Fruit fly (Drosophila melanogaster) whole organism, embryonic: Measurements from ENCODE around the gene dpp.
A peak's percentile ranks its signal among the peaks of the same experiment; 100 is the strongest.

Source experiments
- BEAF-32 ChIP-seq: fragments of 200-800 bp; sonication (Bioruptor generic); optimal IDR thresholded peaks from 3 replicates; lab custom pipeline; 2017; ENCODE audit warnings: missing biosample characterization, missing genetic modification characterization, mild to moderate bottlenecking, moderate library complexity, missing genetic modification reagents
- CG10209 ChIP-seq: fragments of 200-800 bp; sonication (Bioruptor generic); optimal IDR thresholded peaks from 3 replicates; lab custom pipeline; 2017; ENCODE audit warnings: missing biosample characterization, mild to moderate bottlenecking, missing genetic modification characterization, missing genetic modification reagents
- CG10543 ChIP-seq: fragments of 200-800 bp; sonication (Bioruptor generic); optimal IDR thresholded peaks from 3 replicates; lab custom pipeline; 2017; ENCODE audit warnings: missing biosample characterization, mild to moderate bottlenecking, missing genetic modification characterization, moderate library complexity
- CG15514 ChIP-seq: fragments of 200-800 bp; sonication (Bioruptor generic); optimal IDR thresholded peaks from 3 replicates; lab custom pipeline; 2017; ENCODE audit warnings: missing biosample characterization, missing genetic modification characterization, mild to moderate bottlenecking, moderate library complexity, missing genetic modification reagents
- CG2678 ChIP-seq: fragments of 200-800 bp; sonication (Bioruptor generic); optimal IDR thresholded peaks from 3 replicates; lab custom pipeline; 2019; ENCODE audit warnings: missing biosample characterization, mild to moderate bottlenecking, missing genetic modification characterization, moderate library complexity
- CG31388 ChIP-seq: fragments of 200-800 bp; sonication (Bioruptor generic); optimal IDR thresholded peaks from 2 replicates; lab custom pipeline; 2016; ENCODE audit warnings: missing biosample characterization, missing genetic modification characterization
- CG34376 ChIP-seq: fragments of 200-800 bp; sonication (Bioruptor generic); optimal IDR thresholded peaks from 2 replicates; lab custom pipeline; 2018; ENCODE audit warnings: missing biosample characterization, mild to moderate bottlenecking, missing genetic modification characterization
- CG4282 ChIP-seq: fragments of 200-800 bp; sonication (Bioruptor generic); optimal IDR thresholded peaks from 2 replicates; lab custom pipeline; 2016; ENCODE audit warnings: missing biosample characterization, missing genetic modification characterization
- CG4360 ChIP-seq: fragments of 200-800 bp; sonication (Bioruptor generic); IDR thresholded peaks from 2 replicates; pipeline ENCODE4 v1.3.6; 2022; ENCODE audit warnings: missing biosample characterization, missing genetic modification characterization
- CG6654 ChIP-seq: fragments of 200-800 bp; sonication (Bioruptor generic); optimal IDR thresholded peaks from 2 replicates; lab custom pipeline; 2017; ENCODE audit warnings: missing biosample characterization, mild to moderate bottlenecking, missing genetic modification characterization
- CG6791 ChIP-seq: fragments of 200-800 bp; sonication (Bioruptor generic); IDR thresholded peaks from 3 replicates; pipeline ENCODE4 v1.3.6; 2022; ENCODE audit warnings: missing biosample characterization, missing genetic modification characterization; ENCODE audit not compliant: partially characterized antibody
- CG6813 ChIP-seq: fragments of 200-800 bp; sonication (Bioruptor generic); optimal IDR thresholded peaks from 2 replicates; lab custom pipeline; 2017; ENCODE audit warnings: missing biosample characterization, missing genetic modification characterization, mild to moderate bottlenecking, moderate library complexity, missing genetic modification reagents
- CG7786 ChIP-seq: fragments of 200-800 bp; sonication (Bioruptor generic); optimal IDR thresholded peaks from 2 replicates; lab custom pipeline; 2016; ENCODE audit warnings: missing biosample characterization, missing genetic modification characterization
- CG8290 ChIP-seq, 3 experiments: fragments of 200-800 bp; sonication (Bioruptor generic); optimal IDR thresholded peaks; 2 replicates each; lab custom pipeline; 2016 to 2019; ENCODE audit warnings: missing biosample characterization in 3 of 3, missing genetic modification characterization in 3 of 3, mild to moderate bottlenecking in 2 of 3, moderate library complexity in 1 of 3
- CG8924 ChIP-seq: fragments of 200-800 bp; optimal IDR thresholded peaks from 3 replicates; lab custom pipeline; 2019; ENCODE audit warnings: missing biosample characterization, mild to moderate bottlenecking, missing genetic modification characterization, moderate library complexity
- Camta ChIP-seq: fragments of 200-800 bp; sonication (Bioruptor generic); optimal IDR thresholded peaks from 2 replicates; lab custom pipeline; 2016; ENCODE audit warnings: missing biosample characterization, missing genetic modification characterization
- D ChIP-seq, 2 experiments: fragments of 200-800 bp in 1 of 2; fragments of >200 bp in 1 of 2; sonication (Bioruptor generic) in 1 of 2; optimal IDR thresholded peaks; 2 replicates in 1 of 2; 3 replicates in 1 of 2; lab custom pipeline; 2017; ENCODE audit warnings: mild to moderate bottlenecking in 1 of 2, missing biosample characterization in 1 of 2, missing genetic modification characterization in 1 of 2, missing genetic modification reagents in 1 of 2
- E2f2 ChIP-seq: fragments of 200-800 bp; sonication (Bioruptor generic); IDR thresholded peaks from 2 replicates; pipeline ENCODE4 v1.3.6; 2022; ENCODE audit warnings: missing biosample characterization, missing genetic modification characterization
- ERR ChIP-seq: fragments of 200-800 bp; sonication (Bioruptor generic); optimal IDR thresholded peaks from 2 replicates; lab custom pipeline; 2016; ENCODE audit warnings: missing biosample characterization, missing genetic modification characterization
- HHEX ChIP-seq: fragments of 200-800 bp; sonication (Bioruptor generic); optimal IDR thresholded peaks from 3 replicates; lab custom pipeline; 2017; ENCODE audit warnings: missing biosample characterization, mild to moderate bottlenecking, missing genetic modification characterization, missing genetic modification reagents
- Hmx ChIP-seq: fragments of 200-800 bp; sonication (Bioruptor generic); optimal IDR thresholded peaks from 2 replicates; lab custom pipeline; 2016; ENCODE audit warnings: missing biosample characterization, missing genetic modification characterization
- Nf-YB ChIP-seq: fragments of 200-800 bp; sonication (Bioruptor generic); optimal IDR thresholded peaks from 3 replicates; lab custom pipeline; 2019; ENCODE audit warnings: missing biosample characterization, mild to moderate bottlenecking, missing genetic modification characterization, moderate library complexity
- Nf-YC ChIP-seq: fragments of 200-800 bp; optimal IDR thresholded peaks from 3 replicates; lab custom pipeline; 2019; ENCODE audit warnings: missing biosample characterization, mild to moderate bottlenecking, missing genetic modification characterization, moderate library complexity
- Opbp ChIP-seq: fragments of 200-800 bp; sonication (Bioruptor generic); IDR thresholded peaks from 3 replicates; pipeline ENCODE4 v1.3.6; 2022; ENCODE audit warnings: missing biosample characterization, missing genetic modification characterization; ENCODE audit not compliant: partially characterized antibody
- Scr ChIP-seq: fragments of 200-800 bp; sonication (Bioruptor generic); IDR thresholded peaks from 2 replicates; pipeline ENCODE4 v1.3.6; 2022; ENCODE audit warnings: missing biosample characterization, missing genetic modification characterization; ENCODE audit not compliant: partially characterized antibody
- Trl ChIP-seq, 3 experiments: fragments of >200 bp in 2 of 3; fragments of 200-800 bp in 1 of 3; sonication (Bioruptor generic) in 1 of 3; optimal IDR thresholded peaks; 2 replicates in 1 of 3; 3 replicates in 2 of 3; lab custom pipeline; 2016 to 2017; ENCODE audit warnings: missing biosample characterization in 1 of 3, missing genetic modification characterization in 1 of 3
- abd-A ChIP-seq: fragments of 200-800 bp; sonication (Bioruptor generic); optimal IDR thresholded peaks from 3 replicates; lab custom pipeline; 2019; ENCODE audit warnings: missing biosample characterization, mild to moderate bottlenecking, missing genetic modification characterization, moderate library complexity
- cg ChIP-seq: fragments of 200-800 bp; sonication (Bioruptor generic); optimal IDR thresholded peaks from 3 replicates; lab custom pipeline; 2019; ENCODE audit warnings: missing biosample characterization, mild to moderate bottlenecking, missing genetic modification characterization, moderate library complexity
- chn ChIP-seq: fragments of 200-800 bp; sonication (Bioruptor generic); optimal IDR thresholded peaks from 2 replicates; lab custom pipeline; 2016; ENCODE audit warnings: missing biosample characterization, missing genetic modification characterization
- en ChIP-seq: fragments of 200-800 bp; sonication (Bioruptor generic); optimal IDR thresholded peaks from 2 replicates; lab custom pipeline; 2016; ENCODE audit warnings: missing biosample characterization, missing genetic modification characterization
- gem ChIP-seq: fragments of 200-800 bp; sonication (Bioruptor generic); optimal IDR thresholded peaks from 2 replicates; lab custom pipeline; 2019; ENCODE audit warnings: missing biosample characterization, mild to moderate bottlenecking, missing genetic modification characterization, moderate library complexity
- grn ChIP-seq: fragments of 200-800 bp; sonication (Bioruptor generic); optimal IDR thresholded peaks from 3 replicates; lab custom pipeline; 2017; ENCODE audit warnings: missing biosample characterization, missing genetic modification characterization
- her ChIP-seq: fragments of 200-800 bp; sonication (Bioruptor generic); optimal IDR thresholded peaks from 2 replicates; lab custom pipeline; 2016; ENCODE audit warnings: missing biosample characterization, missing genetic modification characterization
- kni ChIP-seq: fragments of 200-800 bp; sonication (Bioruptor generic); optimal IDR thresholded peaks from 3 replicates; lab custom pipeline; 2017; ENCODE audit warnings: mild to moderate bottlenecking, missing biosample characterization, missing genetic modification reagents, missing genetic modification characterization
- lilli ChIP-seq: fragments of 200-800 bp; sonication (Bioruptor generic); optimal IDR thresholded peaks from 3 replicates; lab custom pipeline; 2016; ENCODE audit warnings: missing biosample characterization, missing genetic modification characterization
- nau ChIP-seq: fragments of 200-800 bp; sonication (Bioruptor generic); optimal IDR thresholded peaks from 3 replicates; lab custom pipeline; 2017; ENCODE audit warnings: missing biosample characterization, mild to moderate bottlenecking, missing genetic modification characterization, missing genetic modification reagents
- nom ChIP-seq: fragments of 200-800 bp; sonication (Bioruptor generic); optimal IDR thresholded peaks from 2 replicates; lab custom pipeline; 2017; ENCODE audit warnings: missing biosample characterization, missing genetic modification characterization, mild to moderate bottlenecking, moderate library complexity, missing genetic modification reagents
- org-1 ChIP-seq: fragments of 200-800 bp; sonication (Bioruptor generic); optimal IDR thresholded peaks from 2 replicates; lab custom pipeline; 2017; ENCODE audit warnings: missing biosample characterization, missing genetic modification characterization
- pita ChIP-seq: fragments of 200-800 bp; sonication (Bioruptor generic); optimal IDR thresholded peaks from 2 replicates; lab custom pipeline; 2017; ENCODE audit warnings: missing biosample characterization, mild to moderate bottlenecking, missing genetic modification characterization
- pros ChIP-seq: fragments of 200-800 bp; sonication (Bioruptor generic); optimal IDR thresholded peaks from 3 replicates; lab custom pipeline; 2019; ENCODE audit warnings: missing biosample characterization, mild to moderate bottlenecking, missing genetic modification characterization, moderate library complexity
- shn ChIP-seq: fragments of 200-800 bp; sonication (Bioruptor generic); optimal IDR thresholded peaks from 3 replicates; lab custom pipeline; 2016; ENCODE audit warnings: missing biosample characterization, missing genetic modification characterization
- sisA ChIP-seq: fragments of 200-800 bp; sonication (Bioruptor generic); IDR thresholded peaks from 2 replicates; pipeline ENCODE4 v1.3.6; 2022; ENCODE audit warnings: missing biosample characterization, missing genetic modification characterization
- sqz ChIP-seq: fragments of 200-800 bp; sonication (Bioruptor generic); optimal IDR thresholded peaks from 3 replicates; lab custom pipeline; 2018; ENCODE audit warnings: missing biosample characterization, mild to moderate bottlenecking, missing genetic modification characterization
- tll ChIP-seq, 2 experiments: fragments of 200-800 bp in 1 of 2; fragments of >200 bp in 1 of 2; sonication (Bioruptor generic) in 1 of 2; optimal IDR thresholded peaks; 2 replicates each; lab custom pipeline; 2017 to 2019; ENCODE audit warnings: missing biosample characterization in 2 of 2, missing genetic modification characterization in 2 of 2, mild to moderate bottlenecking in 1 of 2, moderate library complexity in 1 of 2
- twi ChIP-seq: fragments of 200-800 bp; optimal IDR thresholded peaks from 2 replicates; lab custom pipeline; 2019; ENCODE audit warnings: missing biosample characterization, mild to moderate bottlenecking, missing genetic modification characterization, moderate library complexity
- z ChIP-seq: fragments of 200-800 bp; sonication (Bioruptor generic); IDR thresholded peaks from 3 replicates; pipeline ENCODE4 v1.3.6; 2022; ENCODE audit warnings: missing biosample characterization, missing genetic modification characterization
- zen ChIP-seq: fragments of 200-800 bp; sonication (Bioruptor generic); optimal IDR thresholded peaks from 3 replicates; lab custom pipeline; 2018; ENCODE audit warnings: missing biosample characterization, mild to moderate bottlenecking, missing genetic modification characterization, moderate library complexity
- zfh1 ChIP-seq: fragments of 200-800 bp; sonication (Bioruptor generic); IDR thresholded peaks from 3 replicates; pipeline ENCODE4 v1.3.6; 2022; ENCODE audit warnings: missing biosample characterization, missing genetic modification characterization

The dpp gene

dm6 chr2L:2449665-2450064, 21.5 kb downstream of the dpp start:
- TF ChIP-seq CG7786 (no peak), gem (tag; lab: Kevin White, UChicago) (no peak), CG4360 (peak; percentile 61), cg (peak; percentile 71), twi (peak; percentile 2), sqz (GFP tag; lab: Kevin White, UChicago) (peak; percentile 26), HHEX (GFP tag; lab: Kevin White, UChicago) (no peak), D (optimal IDR thresholded peaks at IDR 0.05; lab: Kevin White, UChicago) (peak; percentile 47), D (GFP tag; optimal IDR thresholded peaks at IDR 0.05; lab: Kevin White, UChicago) (no peak), CG8924 (no peak), tll (GFP tag; optimal IDR thresholded peaks at IDR 0.05; lab: Kevin White, UChicago) (peak in 1 of 2 experiments; percentile 89), CG4282 (GFP tag; lab: Kevin White, UChicago) (no peak), Nf-YC (peak; percentile 70), E2f2 (GFP tag; lab: Robert Waterston, UW) (no peak), CG10209 (GFP tag; lab: Kevin White, UChicago) (no peak), Nf-YB (GFP tag; lab: Kevin White, UChicago) (peak; percentile 89), zen (tag; lab: Kevin White, UChicago) (peak; percentile 66), org-1 (no peak), kni (GFP tag; lab: Kevin White, UChicago) (peak; percentile 33), z (GFP tag; lab: Robert Waterston, UW) (peak; percentile 80), sisA (GFP tag; lab: Robert Waterston, UW) (no peak), nom (no peak), nau (no peak), pita (no peak), Hmx (GFP tag; lab: Kevin White, UChicago) (no peak), en (no peak), CG6654 (GFP tag; lab: Kevin White, UChicago) (no peak), Camta (GFP tag; lab: Kevin White, UChicago) (no peak)

dm6 chr2L:2450723-2451379, 22.7 kb downstream of the dpp start:
- no peak for TF ChIP-seq CG2678 (tag; lab: Kevin White, UChicago)
- peak; percentile 16 for TF ChIP-seq shn (GFP tag; lab: Kevin White, UChicago)
- peak; percentile 65; the same call in 2 of the 3 replicates for TF ChIP-seq CG6791 (GFP tag; lab: Robert Waterston, UW)
- TF ChIP-seq BEAF-32 (GFP tag; lab: Kevin White, UChicago) = peak; percentile 27
- peak; percentile 40 for TF ChIP-seq CG10543 (GFP tag; lab: Kevin White, UChicago)
- TF ChIP-seq Opbp (GFP tag; lab: Robert Waterston, UW) = peak; percentile 28; the same call in 1 of the 3 replicates
- peak; percentile 2 for TF ChIP-seq pros
- peak; percentile 13 for TF ChIP-seq CG34376 (GFP tag; lab: Kevin White, UChicago)
- peak; percentile 88 to 91 for TF ChIP-seq Trl (optimal IDR thresholded peaks at IDR 0.05; lab: Kevin White, UChicago)
- TF ChIP-seq Trl (GFP tag; optimal IDR thresholded peaks at IDR 0.05; lab: Kevin White, UChicago) = peak; percentile 4
- TF ChIP-seq Scr = peak; percentile 51; the same call in 1 of the 2 replicates
- TF ChIP-seq CG6813 (GFP tag; lab: Kevin White, UChicago) = peak; percentile 5
- peak; percentile 2 for TF ChIP-seq her
- TF ChIP-seq CG31388 (GFP tag; lab: Kevin White, UChicago) = no peak
- TF ChIP-seq grn (GFP tag; lab: Kevin White, UChicago) = peak; percentile 96
- TF ChIP-seq CG15514 (GFP tag; lab: Kevin White, UChicago) = peak; percentile 18
- no peak for TF ChIP-seq lilli
- TF ChIP-seq zfh1 (GFP tag; lab: Robert Waterston, UW) = 0 out of 3 replicates have a peak, but pooled peaks have one; percentile 12
- no peak for TF ChIP-seq ERR (GFP tag; lab: Kevin White, UChicago)
- TF ChIP-seq abd-A (tag; lab: Kevin White, UChicago) = peak; percentile 13
- no peak for TF ChIP-seq chn (GFP tag; lab: Kevin White, UChicago)
- no peak for TF ChIP-seq CG8290 (GFP tag; optimal IDR thresholded peaks at IDR 0.05; lab: Kevin White, UChicago)
- TF ChIP-seq CG8290 (tag; optimal IDR thresholded peaks at IDR 0.05; lab: Kevin White, UChicago) = peak in 1 of 2 experiments; percentile 36
